Fruit fly (Drosophila melanogaster) S2 (cell line): ENCODE data around the gene Trm7-32.

ENCODE experiments used
- CG8478 ChIP-seq: fragments of >200 bp; optimal IDR thresholded peaks from 2 replicates; lab custom pipeline; 2018
- CTCF ChIP-seq, 2 experiments: fragments of >200 bp; optimal IDR thresholded peaks; 2 replicates each; lab custom pipeline; 2018

DNA sequence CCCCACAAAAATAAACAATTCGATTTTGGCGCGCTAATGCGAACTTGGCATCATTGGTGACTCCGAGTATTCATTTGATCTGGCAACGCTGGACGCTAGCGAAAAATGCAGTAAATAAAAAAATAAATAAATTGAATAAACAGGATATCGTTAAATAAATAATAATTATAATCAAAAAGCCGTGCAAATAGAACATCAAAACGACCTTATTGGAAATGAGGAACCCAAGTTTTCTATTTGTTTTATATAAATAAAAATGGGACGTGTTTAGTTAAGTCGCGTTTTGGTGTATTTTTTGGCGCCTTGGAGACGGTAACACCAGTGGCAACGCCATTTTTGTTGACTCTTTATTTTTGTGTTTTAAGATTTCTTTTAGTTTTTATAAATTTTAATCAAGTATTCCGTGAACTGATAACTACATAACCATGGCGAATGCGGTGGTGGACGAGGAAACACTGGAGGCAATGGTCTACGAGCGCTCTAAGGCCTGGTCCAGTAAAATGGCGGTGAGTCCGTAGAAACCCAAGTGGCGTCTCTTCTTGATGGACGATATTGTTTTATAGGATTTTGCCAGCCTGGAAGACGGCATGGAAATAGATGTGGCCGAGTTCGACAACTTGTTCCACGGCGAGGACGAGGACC, 47.6 kb downstream of the Trm7-32 start, which contains the start of gene cal1:
- TF ChIP-seq CTCF (optimal IDR thresholded peaks at IDR 0.05; lab: Kevin White, UChicago) (no peak), CG8478 (lab: Kevin White, UChicago) (no peak)
